Fruit fly (Drosophila melanogaster) whole organism, adult: Measurements from ENCODE around the gene eloF.

Experiments
- CG11617 ChIP-seq: fragments of 200-800 bp; sonication (Bioruptor generic); optimal IDR thresholded peaks from 2 replicates; lab custom pipeline; 2017; ENCODE audit warnings: mild to moderate bottlenecking, missing biosample characterization, missing genetic modification reagents, missing genetic modification characterization
- CG12768 ChIP-seq: fragments of 200-800 bp; sonication (Bioruptor generic); optimal IDR thresholded peaks from 2 replicates; lab custom pipeline; 2017; ENCODE audit warnings: missing biosample characterization, missing genetic modification characterization, mild to moderate bottlenecking, moderate library complexity, missing genetic modification reagents
- CG14711 ChIP-seq: fragments of 200-800 bp; sonication (Bioruptor generic); optimal IDR thresholded peaks from 2 replicates; lab custom pipeline; 2018; ENCODE audit warnings: missing biosample characterization, mild to moderate bottlenecking, missing genetic modification characterization, moderate library complexity
- CG1620 ChIP-seq: fragments of 200-800 bp; sonication (Bioruptor generic); optimal IDR thresholded peaks from 2 replicates; lab custom pipeline; 2016; ENCODE audit warnings: missing biosample characterization, missing genetic modification characterization
- CG33017 ChIP-seq: fragments of 200-800 bp; sonication (Bioruptor generic); optimal IDR thresholded peaks from 2 replicates; lab custom pipeline; 2018; ENCODE audit warnings: missing biosample characterization, mild to moderate bottlenecking, missing genetic modification characterization, moderate library complexity
- CG5204 ChIP-seq: fragments of 200-800 bp; sonication (Bioruptor generic); optimal IDR thresholded peaks from 2 replicates; lab custom pipeline; 2016; ENCODE audit warnings: missing biosample characterization, missing genetic modification characterization
- CG7045 ChIP-seq: fragments of 200-800 bp; sonication (Bioruptor generic); optimal IDR thresholded peaks from 2 replicates; lab custom pipeline; 2017; ENCODE audit warnings: missing biosample characterization, mild to moderate bottlenecking, missing genetic modification characterization
- CG7101 ChIP-seq: fragments of 200-800 bp; sonication (Bioruptor generic); optimal IDR thresholded peaks from 2 replicates; lab custom pipeline; 2018; ENCODE audit warnings: missing biosample characterization, mild to moderate bottlenecking, missing genetic modification characterization, moderate library complexity
- Clk ChIP-seq: fragments of 200-800 bp; sonication (Bioruptor generic); optimal IDR thresholded peaks from 2 replicates; lab custom pipeline; 2017; ENCODE audit warnings: missing biosample characterization, missing genetic modification characterization
- Crg-1 ChIP-seq: fragments of 200-800 bp; sonication (Bioruptor generic); optimal IDR thresholded peaks from 2 replicates; lab custom pipeline; 2016; ENCODE audit warnings: missing biosample characterization, missing genetic modification characterization
- Hr96 ChIP-seq: fragments of 200-800 bp; sonication (Bioruptor generic); optimal IDR thresholded peaks from 2 replicates; lab custom pipeline; 2016; ENCODE audit warnings: missing biosample characterization, missing genetic modification characterization
- Mnt ChIP-seq: fragments of 200-800 bp; sonication (Bioruptor generic); optimal IDR thresholded peaks from 2 replicates; lab custom pipeline; 2016; ENCODE audit warnings: missing biosample characterization, mild to moderate bottlenecking, missing genetic modification characterization
- bab1 ChIP-seq: fragments of 200-800 bp; sonication (Bioruptor generic); optimal IDR thresholded peaks from 3 replicates; lab custom pipeline; 2019; ENCODE audit warnings: missing biosample characterization, mild to moderate bottlenecking, missing genetic modification characterization, moderate library complexity
- cic ChIP-seq: fragments of 200-800 bp; sonication (Bioruptor generic); optimal IDR thresholded peaks from 2 replicates; lab custom pipeline; 2017; ENCODE audit warnings: missing biosample characterization, mild to moderate bottlenecking, missing genetic modification characterization, moderate library complexity
- cnc ChIP-seq, 2 experiments: fragments of >200 bp; optimal IDR thresholded peaks; 2 replicates each; lab custom pipeline; 2017
- kay ChIP-seq: fragments of 200-800 bp; sonication (Bioruptor generic); peaks from one replicate; lab custom pipeline; 2016; ENCODE audit warnings: missing biosample characterization, missing genetic modification characterization, borderline replicate concordance
- ovo ChIP-seq: fragments of 200-800 bp; sonication (Bioruptor generic); optimal IDR thresholded peaks from 2 replicates; lab custom pipeline; 2016; ENCODE audit warnings: missing biosample characterization, missing genetic modification characterization
- pad ChIP-seq: fragments of 200-800 bp; sonication (Bioruptor generic); optimal IDR thresholded peaks from 3 replicates; lab custom pipeline; 2017; ENCODE audit warnings: missing biosample characterization, missing genetic modification characterization, mild to moderate bottlenecking, moderate library complexity, missing genetic modification reagents
- tj ChIP-seq: fragments of 200-800 bp; sonication (Bioruptor generic); optimal IDR thresholded peaks from 3 replicates; lab custom pipeline; 2017; ENCODE audit warnings: missing biosample characterization, mild to moderate bottlenecking, missing genetic modification characterization, moderate library complexity
- toe ChIP-seq: fragments of 200-800 bp; sonication (Bioruptor generic); optimal IDR thresholded peaks from 2 replicates; lab custom pipeline; 2016; ENCODE audit warnings: missing biosample characterization, missing genetic modification characterization

The eloF gene

dm6 chr3R:9813861-9814260 is at the start of gene eloF:
TSS of gene eloF (plus strand) at chr3R:9814161.
- no peak for TF ChIP-seq CG14711 (tag; lab: Kevin White, UChicago)
- no peak for TF ChIP-seq CG5204 (GFP tag; lab: Kevin White, UChicago)
- TF ChIP-seq CG12768 (GFP tag; lab: Kevin White, UChicago): no peak
- TF ChIP-seq bab1: no peak

dm6 chr3R:9767620-9768592 is 46.1 kb upstream of the eloF start, which contains the start of gene Naa80:
TSS of gene Naa80 (plus strand) at chr3R:9767834.
- TF ChIP-seq tj (GFP tag; lab: Kevin White, UChicago) (peak; percentile 21), CG7045 (GFP tag; lab: Kevin White, UChicago) (peak; percentile 65), CG1620 (GFP tag; lab: Kevin White, UChicago) (peak; percentile 95), Crg-1 (GFP tag; lab: Kevin White, UChicago) (peak; percentile 96), Clk (GFP tag; lab: Kevin White, UChicago) (peak; percentile 67), CG7101 (peak; percentile 82), CG11617 (GFP tag; lab: Kevin White, UChicago) (peak; percentile 57), CG14711 (tag; lab: Kevin White, UChicago) (peak; percentile 55), cnc (optimal IDR thresholded peaks at IDR 0.05; lab: Kevin White, UChicago) (no peak), CG5204 (GFP tag; lab: Kevin White, UChicago) (no peak), Hr96 (GFP tag; lab: Kevin White, UChicago) (peak; percentile 38), toe (peak; percentile 63), bab1 (peak; percentile 56), kay (no peak), CG33017 (tag; lab: Kevin White, UChicago) (peak; percentile 69), ovo (peak; percentile 64), CG12768 (GFP tag; lab: Kevin White, UChicago) (peak; percentile 82), Mnt (GFP tag; lab: Kevin White, UChicago) (peak; percentile 92), cic (GFP tag; lab: Kevin White, UChicago) (peak; percentile 88), pad (GFP tag; lab: Kevin White, UChicago) (peak; percentile 80)

- no peak for TF ChIP-seq Hr96 (GFP tag; lab: Kevin White, UChicago)
These were observed 45.1 kb upstream of the eloF start, which contains the start of gene MED6 for dm6 chr3R:9768884-9769283. TSS of gene MED6 (minus strand) at chr3R:9768984.

dm6 chr3R:9770127-9770526 is 43.8 kb upstream of the eloF start:
- TF ChIP-seq ovo: no peak

- TF ChIP-seq toe (peak; percentile 96), Mnt (GFP tag; lab: Kevin White, UChicago) (peak; percentile 92), CG5204 (GFP tag; lab: Kevin White, UChicago) (peak; percentile 97), ovo (peak; percentile 88), CG7045 (GFP tag; lab: Kevin White, UChicago) (peak; percentile 94), pad (GFP tag; lab: Kevin White, UChicago) (peak; percentile 84), tj (GFP tag; lab: Kevin White, UChicago) (peak; percentile 78), Crg-1 (GFP tag; lab: Kevin White, UChicago) (peak; percentile 88), cic (GFP tag; lab: Kevin White, UChicago) (peak; percentile 94), kay (no peak), CG14711 (tag; lab: Kevin White, UChicago) (peak; percentile 92), cnc (optimal IDR thresholded peaks at IDR 0.05; lab: Kevin White, UChicago) (no peak), CG33017 (tag; lab: Kevin White, UChicago) (peak; percentile 98), CG1620 (GFP tag; lab: Kevin White, UChicago) (peak; percentile 95), Clk (GFP tag; lab: Kevin White, UChicago) (peak; percentile 91), CG12768 (GFP tag; lab: Kevin White, UChicago) (peak; percentile 97), bab1 (peak; percentile 98), CG7101 (peak; percentile 97), Hr96 (GFP tag; lab: Kevin White, UChicago) (peak; percentile 95), CG11617 (GFP tag; lab: Kevin White, UChicago) (peak; percentile 96)
These were observed 42.4 kb upstream of the eloF start, which contains the start of gene CG9471 for dm6 chr3R:9771519-9771972. TSS of gene CG9471 (minus strand) at chr3R:9771542.

- TF ChIP-seq CG7045 (GFP tag; lab: Kevin White, UChicago) (no peak), CG33017 (tag; lab: Kevin White, UChicago) (peak; percentile 12), Hr96 (GFP tag; lab: Kevin White, UChicago) (no peak), CG12768 (GFP tag; lab: Kevin White, UChicago) (peak; percentile 5), Crg-1 (GFP tag; lab: Kevin White, UChicago) (no peak), cic (GFP tag; lab: Kevin White, UChicago) (peak; percentile 92), CG1620 (GFP tag; lab: Kevin White, UChicago) (no peak), Mnt (GFP tag; lab: Kevin White, UChicago) (peak; percentile 36), kay (no peak), bab1 (no peak), CG14711 (tag; lab: Kevin White, UChicago) (no peak), ovo (no peak), CG7101 (no peak), toe (no peak), Clk (GFP tag; lab: Kevin White, UChicago) (no peak), cnc (optimal IDR thresholded peaks at IDR 0.05; lab: Kevin White, UChicago) (no peak), CG5204 (GFP tag; lab: Kevin White, UChicago) (no peak), pad (GFP tag; lab: Kevin White, UChicago) (no peak), CG11617 (GFP tag; lab: Kevin White, UChicago) (no peak), tj (GFP tag; lab: Kevin White, UChicago) (no peak)
These were observed 39.8 kb upstream of the eloF start, which contains the start of gene Whamy for dm6 chr3R:9774147-9774546. TSS of gene Whamy (minus strand) at chr3R:9774419.
